Fruit fly (Drosophila melanogaster): Measurements from ENCODE around the gene CG14042.
A peak's percentile ranks its signal among the peaks of the same experiment; 100 is the strongest.

CG14042 gene

dm6 chr2L:5060952-5061478 lies 23.5 kb downstream of the CG14042 start (continued):
- TF ChIP-seq CG14667 (GFP tag; IDR thresholded peaks at IDR 0.05) (no peak), CG2116 (GFP tag; optimal IDR thresholded peaks at IDR 0.05) (no peak), tap (tag; optimal IDR thresholded peaks at IDR 0.05) (peak; percentile 61), CG2202 (tag; optimal IDR thresholded peaks at IDR 0.05) (no peak), gcm (GFP tag; optimal IDR thresholded peaks at IDR 0.05) (peak; percentile 34), btn (GFP tag; optimal IDR thresholded peaks at IDR 0.05) (no peak), HmgD (GFP tag; optimal IDR thresholded peaks at IDR 0.05) (peak; percentile 26), CG14014 (GFP tag; IDR thresholded peaks at IDR 0.05) (peak; percentile 87), aop (GFP tag; IDR thresholded peaks at IDR 0.05) (no peak), ato (GFP tag; IDR thresholded peaks at IDR 0.05; ENCODE audit: partially characterized antibody) (no peak), psq (GFP tag; optimal IDR thresholded peaks at IDR 0.05) (no peak), luna (GFP tag; optimal IDR thresholded peaks at IDR 0.05) (peak; percentile 34), B-H2 (GFP tag; optimal IDR thresholded peaks at IDR 0.05) (peak; percentile 46), run (tag; optimal IDR thresholded peaks at IDR 0.05) (peak; percentile 36), CG5180 (GFP tag; optimal IDR thresholded peaks at IDR 0.05) (peak; percentile 10), en (GFP tag; optimal IDR thresholded peaks at IDR 0.05) (peak; percentile 69), crol (GFP tag; IDR thresholded peaks at IDR 0.05) (no peak), CG16779 (GFP tag; IDR thresholded peaks at IDR 0.05) (no peak), CG7357 (GFP tag; IDR thresholded peaks at IDR 0.05) (0 out of 3 replicates have a peak, but pooled peaks have one; percentile 33), amos (GFP tag; IDR thresholded peaks at IDR 0.05; ENCODE audit: partially characterized antibody) (no peak), CG15073 (GFP tag; optimal IDR thresholded peaks at IDR 0.05) (no peak), E2f2 (GFP tag; IDR thresholded peaks at IDR 0.05) (peak; percentile 47; the same call in 1 of the 2 replicates), h (optimal IDR thresholded peaks at IDR 0.05) (no peak), gsb (GFP tag; IDR thresholded peaks at IDR 0.05) (peak; percentile 49), dysf (GFP tag; IDR thresholded peaks at IDR 0.05) (peak; percentile 79), dmrt99B (tag; optimal IDR thresholded peaks at IDR 0.05) (peak; percentile 87), bbx (GFP tag; IDR thresholded peaks at IDR 0.05; ENCODE audit: partially characterized antibody) (no peak), Abd-B (GFP tag; optimal IDR thresholded peaks at IDR 0.05) (peak; percentile 51), Camta (GFP tag; optimal IDR thresholded peaks at IDR 0.05) (peak; percentile 80), bigmax (GFP tag; optimal IDR thresholded peaks at IDR 0.05) (no peak), disco-r (GFP tag; optimal IDR thresholded peaks at IDR 0.05) (peak; percentile 61), Antp (GFP tag; optimal IDR thresholded peaks at IDR 0.05) (peak; percentile 68), ken (GFP tag; IDR thresholded peaks at IDR 0.05) (no peak), Chrac-16 (GFP tag; optimal IDR thresholded peaks at IDR 0.05) (peak; percentile 46), CG7786 (GFP tag; optimal IDR thresholded peaks at IDR 0.05) (peak; percentile 51), Dll (GFP tag; IDR thresholded peaks at IDR 0.05; ENCODE audit: partially characterized antibody) (no peak), CoRest (tag; optimal IDR thresholded peaks at IDR 0.05) (peak; percentile 28), shn (GFP tag; optimal IDR thresholded peaks at IDR 0.05) (peak; percentile 5), Kr (GFP tag; optimal IDR thresholded peaks at IDR 0.05) (no peak), kah (GFP tag; optimal IDR thresholded peaks at IDR 0.05) (no peak), CG1647 (GFP tag; optimal IDR thresholded peaks at IDR 0.05) (peak; percentile 55), cato (GFP tag; optimal IDR thresholded peaks at IDR 0.05; ENCODE audit: borderline replicate concordance) (no peak), Atf6 (GFP tag; IDR thresholded peaks at IDR 0.05) (peak; percentile 80), CG15479 (GFP tag; optimal IDR thresholded peaks at IDR 0.05) (no peak), vnd (GFP tag; IDR thresholded peaks at IDR 0.05; ENCODE audit: partially characterized antibody) (no peak), CG16813 (GFP tag; IDR thresholded peaks at IDR 0.05; ENCODE audit: partially characterized antibody) (no peak), unc-4 (GFP tag; IDR thresholded peaks at IDR 0.05; ENCODE audit: partially characterized antibody) (no peak), CG13287 (GFP tag; IDR thresholded peaks at IDR 0.05; ENCODE audit: partially characterized antibody) (0 out of 2 replicates have a peak, but pooled peaks have one; percentile 7), Oli (tag; optimal IDR thresholded peaks at IDR 0.05) (peak; percentile 54), CG1603 (tag; optimal IDR thresholded peaks at IDR 0.05) (peak; percentile 54)
